Worm (Caenorhabditis elegans) whole organism, young adult: Measurements from ENCODE around the gene F43C11.4.

Source experiments
- egrh-3 ChIP-seq: fragments of 200-800 bp; sonication (Bioruptor generic); IDR thresholded peaks from 2 replicates; pipeline ENCODE4 v1.3.6; 2022; ENCODE audit warnings: missing genetic modification reagents, missing genetic modification characterization, missing compliant biosample characterization
- lsy-27 ChIP-seq: sonication (generic microtip); optimal IDR thresholded peaks from 2 replicates; lab custom pipeline; 2017; ENCODE audit warnings: missing genetic modification characterization, mild to moderate bottlenecking, missing compliant biosample characterization, antibody characterized with exemption, missing genotype, borderline replicate concordance; ENCODE audit not compliant: insufficient read depth
- madf-6 ChIP-seq: fragments of 200-800 bp; sonication (Bioruptor generic); IDR thresholded peaks from 2 replicates; pipeline ENCODE4 v1.3.6; 2022; ENCODE audit warnings: missing genetic modification reagents, missing genetic modification characterization, missing compliant biosample characterization
- mcd-1 ChIP-seq: fragments of 200-800 bp; sonication (Bioruptor generic); IDR thresholded peaks from 2 replicates; pipeline ENCODE4 v1.3.6; 2022; ENCODE audit warnings: missing genetic modification reagents, missing genetic modification characterization, missing compliant biosample characterization
- mes-4 ChIP-seq: sonication (generic microtip); optimal IDR thresholded peaks from 2 replicates; lab custom pipeline; 2016; ENCODE audit warnings: missing genotype, missing genetic modification characterization, missing compliant biosample characterization
- snpc-4 ChIP-seq, 5 experiments: fragments of 150-350 bp in 1 of 5; sonication (generic microtip) in 4 of 5; optimal IDR thresholded peaks; 2 replicates each; lab custom pipeline; 2014 to 2018; ENCODE audit warnings: missing genetic modification characterization in 5 of 5, missing biosample characterization in 3 of 5, antibody characterized with exemption in 2 of 5, mild to moderate bottlenecking in 2 of 5, missing compliant biosample characterization in 2 of 5, missing genotype in 2 of 5, moderate library complexity in 2 of 5, missing genetic modification reagents in 1 of 5
- unc-130 ChIP-seq: sonication (generic microtip); optimal IDR thresholded peaks from 2 replicates; lab custom pipeline; 2016; ENCODE audit warnings: missing genetic modification reagents, missing genetic modification characterization, missing compliant biosample characterization
- unc-62 ChIP-seq: fragments of 150-350 bp; optimal IDR thresholded peaks from 2 replicates; lab custom pipeline; 2014; ENCODE audit warnings: missing biosample characterization, missing genetic modification reagents, missing genetic modification characterization
- ztf-3 ChIP-seq: fragments of 200-800 bp; sonication (Bioruptor generic); optimal IDR thresholded peaks from 2 replicates; lab custom pipeline; 2018; ENCODE audit warnings: mild to moderate bottlenecking, missing genetic modification characterization, missing compliant biosample characterization

DNA sequence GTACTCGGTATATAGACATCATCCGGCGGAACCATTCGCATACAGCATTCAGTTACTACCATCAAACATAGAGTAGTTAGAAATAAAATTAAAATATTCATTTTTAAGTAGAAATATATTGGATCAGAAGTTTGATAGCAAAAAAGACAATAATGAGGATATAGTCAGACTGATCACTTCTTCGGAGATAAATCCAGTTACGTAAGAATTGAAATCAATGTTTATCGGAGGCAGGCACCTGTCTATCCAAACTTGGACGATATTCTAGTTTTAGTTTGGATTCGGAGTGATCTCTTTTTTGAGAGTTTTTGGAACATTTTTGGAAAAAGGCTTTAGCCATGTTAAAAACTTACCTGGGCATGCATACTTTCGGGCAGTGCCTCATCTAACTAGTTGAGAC is 36.6 kb downstream of the F43C11.4 start, which contains the start of gene F16G10.8:
- TF ChIP-seq mcd-1 (no peak), lsy-27 (tag; lab: Kevin White, UChicago) (no peak), unc-130 (GFP tag; lab: Kevin White, UChicago) (no peak), unc-62 (GFP tag; lab: Kevin White, UChicago) (no peak), egrh-3 (GFP tag; lab: Robert Waterston, UW) (no peak), mes-4 (no peak), madf-6 (GFP tag; lab: Robert Waterston, UW) (no peak), snpc-4 (GFP tag; optimal IDR thresholded peaks at IDR 0.05; lab: Kevin White, UChicago) (no peak), snpc-4 (tag; optimal IDR thresholded peaks at IDR 0.05; lab: Kevin White, UChicago) (no peak), ztf-3 (GFP tag; lab: Kevin White, UChicago) (no peak)
